Worm (Caenorhabditis elegans): ENCODE results near the gene T06E6.15.

Gene T06E6.15

DNA sequence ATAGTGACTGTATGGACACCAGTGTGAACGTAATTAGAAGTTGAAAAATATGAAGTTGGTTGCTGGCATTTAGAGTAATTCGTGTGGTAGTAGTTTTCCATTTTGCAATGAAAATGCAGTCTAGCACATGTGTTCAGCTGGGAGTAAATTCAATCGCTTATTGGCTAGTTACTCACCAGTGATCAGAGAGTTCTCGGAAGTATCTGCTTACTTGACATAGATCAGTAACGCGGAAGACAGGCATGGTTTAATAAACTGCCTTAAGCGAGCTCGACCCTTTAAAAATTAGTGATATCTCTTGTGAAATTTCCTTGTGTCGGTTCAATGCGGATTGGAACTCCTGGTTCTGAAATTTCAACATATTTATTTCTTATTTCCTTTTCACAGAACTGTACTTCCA, 23.4 kb downstream of the T06E6.15 start, which contains the start of gene srh-52:
TSS of gene srh-52 (minus strand) at position 101 of the 400 bp plus-strand sequence.
- TF ChIP-seq ces-1 (GFP tag; optimal IDR thresholded peaks at IDR 0.05), result no peak

DNA sequence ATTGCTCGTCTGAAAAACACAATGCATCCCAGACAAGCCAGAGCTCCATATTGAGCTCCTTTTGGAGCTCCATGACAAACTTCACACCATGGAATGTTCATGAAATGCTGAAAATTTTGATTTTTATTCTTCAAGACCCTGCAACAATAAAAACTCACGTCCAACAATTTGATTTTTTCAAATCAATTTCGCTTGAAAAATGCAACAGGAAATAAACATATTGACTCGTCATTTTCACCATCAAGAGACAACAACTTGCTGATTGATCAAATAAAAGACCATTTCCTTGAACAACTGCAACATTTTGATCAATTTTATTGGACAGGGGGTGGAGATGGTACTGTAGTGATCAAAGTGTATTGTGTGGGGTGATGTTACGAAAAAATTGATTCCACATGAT, 29.9 kb downstream of the T06E6.15 start, which contains the start of gene nhr-269:
TSS of gene nhr-269 (minus strand) at position 101 of the 400 bp plus-strand sequence.
- TF ChIP-seq sem-2 (GFP tag; optimal IDR thresholded peaks at IDR 0.05) (no peak), cnd-1 (tag; optimal IDR thresholded peaks at IDR 0.05) (no peak), ztf-11 (tag; optimal IDR thresholded peaks at IDR 0.05) (no peak), M03D4.4 (tag; optimal IDR thresholded peaks at IDR 0.05) (no peak), sptf-1 (tag; optimal IDR thresholded peaks at IDR 0.05) (no peak), nhr-2 (tag; optimal IDR thresholded peaks at IDR 0.05) (no peak), ceh-39 (tag; optimal IDR thresholded peaks at IDR 0.05) (no peak), flh-1 (GFP tag; optimal IDR thresholded peaks at IDR 0.05) (no peak), nhr-12 (tag; optimal IDR thresholded peaks at IDR 0.05) (no peak), lsy-2 (tag; optimal IDR thresholded peaks at IDR 0.05) (no peak), ces-1 (GFP tag; optimal IDR thresholded peaks at IDR 0.05) (no peak), nhr-28 (tag; optimal IDR thresholded peaks at IDR 0.05) (no peak), lin-13 (tag; optimal IDR thresholded peaks at IDR 0.05) (no peak), mep-1 (tag; optimal IDR thresholded peaks at IDR 0.05) (no peak), ceh-83 (GFP tag; optimal IDR thresholded peaks at IDR 0.05) (no peak), zip-8 (tag; optimal IDR thresholded peaks at IDR 0.05) (no peak), drap-1 (GFP tag; optimal IDR thresholded peaks at IDR 0.05) (no peak)

DNA sequence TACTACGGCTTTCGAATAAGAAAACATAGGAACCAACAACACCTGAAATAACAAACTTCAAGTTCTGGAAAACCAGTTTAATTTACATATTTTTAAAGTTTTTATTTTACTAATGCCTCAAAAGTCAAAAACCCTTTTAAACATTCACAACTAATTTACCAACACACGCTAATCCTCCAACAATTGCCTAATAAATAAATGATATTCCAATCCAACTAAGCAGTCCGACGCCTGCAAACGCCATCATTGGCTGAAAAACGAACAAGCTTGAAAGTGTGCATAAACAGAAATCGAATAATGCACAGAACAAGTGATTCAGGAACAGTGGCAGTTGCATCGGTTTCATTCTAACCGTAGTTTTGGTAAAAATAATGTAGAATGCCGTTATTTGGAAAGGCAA, 31.8 kb downstream of the T06E6.15 start:
- TF ChIP-seq ham-2 (GFP tag; optimal IDR thresholded peaks at IDR 0.05), result no peak
- no peak for TF ChIP-seq unc-39 (tag; optimal IDR thresholded peaks at IDR 0.05)
- TF ChIP-seq ces-1 (GFP tag; optimal IDR thresholded peaks at IDR 0.05), result no peak
- TF ChIP-seq nhr-237 (tag; optimal IDR thresholded peaks at IDR 0.05), result no peak
- no peak for TF ChIP-seq snpc-4 (tag; optimal IDR thresholded peaks at IDR 0.05)
- TF ChIP-seq drap-1 (GFP tag; optimal IDR thresholded peaks at IDR 0.05), result no peak
- TF ChIP-seq hlh-1 (tag; optimal IDR thresholded peaks at IDR 0.05), result no peak
- no peak for TF ChIP-seq ztf-11 (tag; optimal IDR thresholded peaks at IDR 0.05)
- no peak for TF ChIP-seq mab-5 (tag; optimal IDR thresholded peaks at IDR 0.05)
- TF ChIP-seq lsy-2 (tag; optimal IDR thresholded peaks at IDR 0.05), result no peak

DNA sequence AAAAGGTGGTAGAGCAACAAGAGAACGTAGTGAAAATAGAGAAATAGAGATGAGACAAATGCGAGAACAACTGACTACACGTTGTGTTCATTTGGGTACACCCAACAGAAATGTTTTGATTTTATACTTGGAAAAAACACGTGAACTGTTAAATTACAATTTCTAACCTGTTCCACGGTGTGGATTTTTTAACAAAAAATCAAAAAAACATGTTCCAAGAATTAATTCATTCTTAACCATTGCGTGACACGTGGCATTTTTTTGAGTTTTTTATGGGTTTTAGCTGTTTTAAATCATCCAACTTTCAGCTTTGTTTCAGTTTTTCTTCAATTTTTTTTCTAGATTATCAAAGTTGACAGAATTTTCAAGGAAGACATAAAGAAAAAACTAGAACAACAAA, 38.2 kb downstream of the T06E6.15 start, which contains the start of gene ech-1.1:
TSS of gene ech-1.1 (minus strand) at position 101 of the 400 bp plus-strand sequence.
- peak; percentile 32 for TF ChIP-seq hlh-1 (tag; optimal IDR thresholded peaks at IDR 0.05)

DNA sequence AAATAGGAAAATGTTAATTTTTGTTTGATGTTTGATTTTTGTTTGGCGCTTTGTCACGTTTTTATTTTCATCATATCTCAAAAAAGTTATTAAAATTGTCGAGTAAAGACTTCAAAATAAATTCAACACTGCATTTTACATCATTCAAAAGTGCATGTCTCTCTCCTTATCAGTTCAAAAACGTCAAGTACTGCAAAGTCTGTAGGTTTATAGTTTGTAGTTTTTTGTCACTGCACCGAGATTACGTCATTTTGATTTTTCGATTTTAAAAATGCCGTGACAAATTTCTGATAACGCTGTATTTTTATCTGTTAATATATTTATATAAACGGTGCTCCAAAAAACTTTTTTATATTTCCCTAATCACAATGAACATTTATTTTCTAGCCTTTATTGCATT, 44.9 kb downstream of the T06E6.15 start, which contains the start of gene C29F3.7:
TSS of gene C29F3.7 (plus strand) at position 254 of the 400 bp plus-strand sequence.
- TF ChIP-seq ham-2 (GFP tag; optimal IDR thresholded peaks at IDR 0.05) (no peak), elt-3 (tag; optimal IDR thresholded peaks at IDR 0.05) (no peak), sptf-1 (tag; optimal IDR thresholded peaks at IDR 0.05) (no peak), unc-120 (tag; optimal IDR thresholded peaks at IDR 0.05; ENCODE audit: poor library complexity, severe bottlenecking) (no peak), unc-39 (tag; optimal IDR thresholded peaks at IDR 0.05) (no peak), ceh-39 (tag; optimal IDR thresholded peaks at IDR 0.05) (no peak), ces-1 (GFP tag; optimal IDR thresholded peaks at IDR 0.05) (no peak), ceh-43 (GFP tag; optimal IDR thresholded peaks at IDR 0.05) (no peak), nhr-28 (tag; optimal IDR thresholded peaks at IDR 0.05) (no peak), drap-1 (GFP tag; optimal IDR thresholded peaks at IDR 0.05) (no peak), blmp-1 (tag; optimal IDR thresholded peaks at IDR 0.05) (no peak), nhr-76 (tag; optimal IDR thresholded peaks at IDR 0.05) (no peak), zip-8 (tag; optimal IDR thresholded peaks at IDR 0.05) (no peak), mep-1 (tag; optimal IDR thresholded peaks at IDR 0.05) (no peak), ztf-11 (tag; optimal IDR thresholded peaks at IDR 0.05) (no peak)

DNA sequence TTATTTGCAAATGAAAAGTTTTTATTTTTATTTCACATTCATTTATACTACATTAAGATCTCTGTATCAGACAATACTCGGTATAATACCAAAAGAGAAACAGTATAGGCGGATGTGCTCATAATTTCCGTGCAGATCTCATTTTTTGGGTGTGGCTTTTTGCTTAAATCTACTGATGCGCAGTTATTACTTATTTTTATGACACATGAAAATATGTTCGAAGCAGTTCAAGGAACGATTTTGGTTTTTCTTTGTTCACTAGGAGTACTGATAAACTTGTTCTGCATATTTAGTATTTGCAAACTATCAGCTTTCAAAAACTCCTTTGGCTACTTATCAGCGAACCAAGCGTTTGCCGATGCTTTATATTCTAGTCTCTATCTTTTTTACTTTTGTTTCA, 47.2 kb downstream of the T06E6.15 start, which contains the start of gene srx-58:
TSS of gene srx-58 (plus strand) at position 301 of the 400 bp plus-strand sequence.
- TF ChIP-seq mep-1 (tag; optimal IDR thresholded peaks at IDR 0.05), result no peak
- no peak for TF ChIP-seq unc-120 (tag; optimal IDR thresholded peaks at IDR 0.05; ENCODE audit: poor library complexity, severe bottlenecking)
- TF ChIP-seq blmp-1 (tag; optimal IDR thresholded peaks at IDR 0.05), result no peak

DNA sequence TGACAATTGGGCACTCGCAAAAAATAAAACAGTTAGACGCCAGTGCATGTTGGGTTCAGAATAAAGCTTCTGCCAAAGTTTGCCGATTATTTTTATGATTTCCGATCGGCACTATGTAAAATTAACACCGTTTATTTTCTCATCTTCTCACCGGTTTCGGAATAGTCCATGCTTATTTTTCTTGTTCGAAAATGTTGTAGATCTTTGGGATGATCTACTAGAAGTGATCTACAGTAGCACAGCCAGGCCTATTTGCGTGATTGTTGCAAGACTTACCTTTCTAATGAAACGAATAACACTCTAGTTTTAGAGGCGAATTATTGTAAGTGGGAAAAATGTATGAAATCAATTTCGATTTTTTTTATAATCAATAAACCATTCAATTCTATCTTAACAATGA, 49.0 kb downstream of the T06E6.15 start, which contains the start of gene clec-231:
TSS of gene clec-231 (minus strand) at position 101 of the 400 bp plus-strand sequence.
- TF ChIP-seq nhr-2 (tag; optimal IDR thresholded peaks at IDR 0.05) (no peak), mab-5 (tag; optimal IDR thresholded peaks at IDR 0.05) (no peak), ham-2 (GFP tag; optimal IDR thresholded peaks at IDR 0.05) (no peak), M03D4.4 (tag; optimal IDR thresholded peaks at IDR 0.05) (no peak), sptf-1 (tag; optimal IDR thresholded peaks at IDR 0.05) (no peak), flh-1 (GFP tag; optimal IDR thresholded peaks at IDR 0.05) (no peak), pha-4 (tag; optimal IDR thresholded peaks at IDR 0.05) (no peak), nhr-237 (tag; optimal IDR thresholded peaks at IDR 0.05) (no peak), lin-13 (tag; optimal IDR thresholded peaks at IDR 0.05) (no peak), nhr-28 (tag; optimal IDR thresholded peaks at IDR 0.05) (no peak), ceh-43 (GFP tag; optimal IDR thresholded peaks at IDR 0.05) (no peak), mls-2 (tag; optimal IDR thresholded peaks at IDR 0.05) (no peak), mep-1 (tag; optimal IDR thresholded peaks at IDR 0.05) (no peak), nhr-76 (tag; optimal IDR thresholded peaks at IDR 0.05) (no peak), nhr-12 (tag; optimal IDR thresholded peaks at IDR 0.05) (no peak), drap-1 (GFP tag; optimal IDR thresholded peaks at IDR 0.05) (no peak), unc-120 (tag; optimal IDR thresholded peaks at IDR 0.05; ENCODE audit: poor library complexity, severe bottlenecking) (no peak), cnd-1 (tag; optimal IDR thresholded peaks at IDR 0.05) (no peak)
